Worm (Caenorhabditis elegans) whole organism, L4 larva: ENCODE measurements around the gene R144.3.
A peak's percentile ranks its signal among the peaks of the same experiment; 100 is the strongest.
"Not testable (repeated sequence)": the region's sequence is repeated elsewhere in the genome, so short reads cannot be mapped to it uniquely, and the experiment has no call there.

Source experiments
- R02D3.7 ChIP-seq: fragments of 150-350 bp; sonication (generic microtip); optimal IDR thresholded peaks from 3 replicates; lab custom pipeline; 2014; ENCODE audit warnings: missing biosample characterization, missing genetic modification characterization
- Y105C5A.15 ChIP-seq: fragments of 200-800 bp; sonication (Bioruptor generic); IDR thresholded peaks from 2 replicates; pipeline ENCODE4 v1.3.6; 2022; ENCODE audit warnings: missing genetic modification characterization, missing compliant biosample characterization
- Y75B8A.6 ChIP-seq: fragments of 200-800 bp; sonication (Bioruptor generic); IDR thresholded peaks from 2 replicates; pipeline ENCODE4 v1.3.6; 2022; ENCODE audit warnings: missing genetic modification reagents, missing genetic modification characterization, missing compliant biosample characterization
- ZK546.5 ChIP-seq, 2 experiments: sonication (generic microtip); optimal IDR thresholded peaks; 2 replicates each; lab custom pipeline; 2017; ENCODE audit warnings: missing biosample characterization in 2 of 2, missing genetic modification characterization in 2 of 2
- aha-1 ChIP-seq: fragments of 150-350 bp; peaks from one replicate; lab custom pipeline; 2014; ENCODE audit warnings: missing biosample characterization, missing genetic modification characterization
- aly-2 ChIP-seq: sonication (generic microtip); optimal IDR thresholded peaks from 2 replicates; lab custom pipeline; 2018; ENCODE audit warnings: missing biosample characterization, missing genetic modification characterization
- attf-4 ChIP-seq: sonication (generic microtip); optimal IDR thresholded peaks from 3 replicates; lab custom pipeline; 2017; ENCODE audit warnings: missing biosample characterization, missing genetic modification characterization
- ces-1 ChIP-seq: fragments of 150-350 bp; sonication (generic microtip); optimal IDR thresholded peaks from 4 replicates; lab custom pipeline; 2014; ENCODE audit warnings: missing biosample characterization, missing genetic modification reagents, missing genetic modification characterization
- ctbp-1 ChIP-seq: fragments of 200-800 bp; sonication (Bioruptor generic); IDR thresholded peaks from 2 replicates; pipeline ENCODE4 v1.3.6; 2022; ENCODE audit warnings: missing genetic modification reagents, missing genetic modification characterization, missing compliant biosample characterization
- dmd-6 ChIP-seq: fragments of 200-800 bp; sonication (Bioruptor generic); IDR thresholded peaks from 2 replicates; pipeline ENCODE4 v1.3.6; 2022; ENCODE audit warnings: missing genetic modification reagents, missing genetic modification characterization, missing compliant biosample characterization
- dmd-8 ChIP-seq: fragments of 200-800 bp; sonication (Bioruptor generic); IDR thresholded peaks from 2 replicates; pipeline ENCODE4 v1.3.6; 2022; ENCODE audit warnings: missing genetic modification characterization, missing compliant biosample characterization
- fos-1 ChIP-seq: fragments of 150-350 bp; optimal IDR thresholded peaks from 2 replicates; lab custom pipeline; 2014; ENCODE audit warnings: missing biosample characterization, missing genetic modification characterization
- gei-8 ChIP-seq: fragments of 200-800 bp; sonication (Bioruptor generic); optimal IDR thresholded peaks from 2 replicates; lab custom pipeline; 2018; ENCODE audit warnings: mild to moderate bottlenecking, missing genetic modification characterization, missing compliant biosample characterization
- hif-1 ChIP-seq, 2 experiments: sonication (generic microtip); optimal IDR thresholded peaks; 2 replicates each; lab custom pipeline; 2016 to 2017; ENCODE audit warnings: missing compliant biosample characterization in 2 of 2, missing genetic modification characterization in 2 of 2, missing genetic modification reagents in 2 of 2, missing genotype in 2 of 2, mild to moderate bottlenecking in 1 of 2
- hlh-11 ChIP-seq: fragments of 200-800 bp; sonication (Bioruptor generic); optimal IDR thresholded peaks from 2 replicates; lab custom pipeline; 2018; ENCODE audit warnings: mild to moderate bottlenecking, missing genetic modification characterization, missing compliant biosample characterization
- lim-7 ChIP-seq: fragments of 200-800 bp; sonication (Bioruptor generic); IDR thresholded peaks from 2 replicates; pipeline ENCODE4 v1.3.6; 2022; ENCODE audit warnings: missing genetic modification characterization, missing compliant biosample characterization
- lin-1 ChIP-seq: fragments of 200-800 bp; sonication (Bioruptor generic); IDR thresholded peaks from 2 replicates; pipeline ENCODE4 v1.3.6; 2022; ENCODE audit warnings: missing genetic modification reagents, missing genetic modification characterization, missing compliant biosample characterization
- lin-29 ChIP-seq: fragments of 200-800 bp; sonication (Bioruptor generic); IDR thresholded peaks from 2 replicates; pipeline ENCODE4 v1.3.6; 2022; ENCODE audit warnings: missing genetic modification reagents, missing genetic modification characterization, missing compliant biosample characterization
- mes-2 ChIP-seq: sonication (generic microtip); optimal IDR thresholded peaks from 2 replicates; lab custom pipeline; 2016; ENCODE audit warnings: missing genotype, mild to moderate bottlenecking, missing genetic modification characterization, missing compliant biosample characterization; ENCODE audit not compliant: poor library complexity, severe bottlenecking
- mxl-3 ChIP-seq: fragments of 200-800 bp; sonication (Bioruptor generic); optimal IDR thresholded peaks from 2 replicates; lab custom pipeline; 2018; ENCODE audit warnings: mild to moderate bottlenecking, missing genetic modification characterization, missing compliant biosample characterization
- nhr-11 ChIP-seq: fragments of 150-350 bp; optimal IDR thresholded peaks from 2 replicates; lab custom pipeline; 2014; ENCODE audit warnings: missing biosample characterization, missing genetic modification characterization
- nhr-77 ChIP-seq: fragments of 150-350 bp; optimal IDR thresholded peaks from 2 replicates; lab custom pipeline; 2014; ENCODE audit warnings: missing biosample characterization, missing genetic modification characterization
- php-3 ChIP-seq: fragments of 200-800 bp; sonication (Bioruptor generic); IDR thresholded peaks from 2 replicates; pipeline ENCODE4 v1.3.6; 2022; ENCODE audit warnings: missing genetic modification reagents, missing genetic modification characterization, missing compliant biosample characterization
- pqm-1 ChIP-seq: sonication (generic microtip); optimal IDR thresholded peaks from 2 replicates; lab custom pipeline; 2017; ENCODE audit warnings: missing biosample characterization, missing genetic modification characterization
- saeg-2 ChIP-seq: fragments of 200-800 bp; sonication (Bioruptor generic); IDR thresholded peaks from 2 replicates; pipeline ENCODE4 v1.3.6; 2022; ENCODE audit warnings: missing genetic modification reagents, missing genetic modification characterization, missing compliant biosample characterization
- set-16 ChIP-seq: fragments of 200-800 bp; sonication (Bioruptor generic); IDR thresholded peaks from 2 replicates; pipeline ENCODE4 v1.3.6; 2022; ENCODE audit warnings: missing genetic modification reagents, missing genetic modification characterization, missing compliant biosample characterization
- spr-3 ChIP-seq: fragments of 200-800 bp; sonication (Bioruptor generic); optimal IDR thresholded peaks from 2 replicates; lab custom pipeline; 2018; ENCODE audit warnings: mild to moderate bottlenecking, missing genetic modification characterization, missing compliant biosample characterization
- unc-130 ChIP-seq: sonication (generic microtip); optimal IDR thresholded peaks from 2 replicates; lab custom pipeline; 2016; ENCODE audit warnings: missing genetic modification reagents, missing genetic modification characterization, missing compliant biosample characterization
- zfp-2 ChIP-seq: sonication (generic microtip); optimal IDR thresholded peaks from 2 replicates; lab custom pipeline; 2016; ENCODE audit warnings: mild to moderate bottlenecking, missing genetic modification characterization, missing compliant biosample characterization
- zfp-3 ChIP-seq: fragments of 200-800 bp; sonication (Bioruptor generic); conservative IDR thresholded peaks from 2 replicates; pipeline ENCODE4 v1.3.6; 2022; ENCODE audit warnings: missing genetic modification reagents, missing genetic modification characterization, missing compliant biosample characterization
- zip-11 ChIP-seq: fragments of 200-800 bp; sonication (Bioruptor generic); IDR thresholded peaks from 2 replicates; pipeline ENCODE4 v1.3.6; 2022; ENCODE audit warnings: missing genetic modification characterization, missing compliant biosample characterization
- zip-2 ChIP-seq: fragments of 150-350 bp; optimal IDR thresholded peaks from 2 replicates; lab custom pipeline; 2014; ENCODE audit warnings: missing biosample characterization, missing genetic modification characterization

Gene R144.3

ce11 chrIII:5047740-5048139 lies 26.0 kb downstream of the R144.3 start, which contains the start of gene C45G9.5 (continued):
- no peak for TF ChIP-seq lin-29 (GFP tag; lab: Robert Waterston, UW)
- TF ChIP-seq pqm-1: no peak
- TF ChIP-seq zfp-3 (GFP tag; lab: Robert Waterston, UW): no peak
- no peak for TF ChIP-seq nhr-11
- no peak for TF ChIP-seq attf-4 (tag; lab: Kevin White, UChicago)
- TF ChIP-seq saeg-2: no peak

ce11 chrIII:5051949-5052348 lies 30.2 kb downstream of the R144.3 start, which contains the start of gene C45G9.15:
TSS of gene C45G9.15 (minus strand) at chrIII:5052049.
- no peak for TF ChIP-seq R02D3.7 (tag; lab: Kevin White, UChicago)
- TF ChIP-seq fos-1 (tag; lab: Kevin White, UChicago): no peak
- TF ChIP-seq attf-4 (tag; lab: Kevin White, UChicago): no peak
- no peak for TF ChIP-seq spr-3 (GFP tag; lab: Kevin White, UChicago)
- TF ChIP-seq set-16 (GFP tag; lab: Robert Waterston, UW): no peak
- TF ChIP-seq ctbp-1 (GFP tag; lab: Robert Waterston, UW): no peak
- no peak for TF ChIP-seq zip-11 (GFP tag; lab: Robert Waterston, UW)
- TF ChIP-seq mxl-3 (GFP tag; lab: Kevin White, UChicago): no peak
- TF ChIP-seq gei-8: no peak
- no peak for TF ChIP-seq nhr-77 (tag; lab: Kevin White, UChicago)
- TF ChIP-seq lin-29 (GFP tag; lab: Robert Waterston, UW): no peak
- no peak for TF ChIP-seq php-3 (GFP tag; lab: Robert Waterston, UW)
- TF ChIP-seq dmd-6: no peak
- no peak for TF ChIP-seq Y75B8A.6 (GFP tag; lab: Robert Waterston, UW)

ce11 chrIII:5053541-5053940 lies 31.8 kb downstream of the R144.3 start, which contains the start of gene C45G9.8:
TSS of gene C45G9.8 (minus strand) at chrIII:5053641.
- no peak for TF ChIP-seq zfp-2 (tag; lab: Kevin White, UChicago)
- TF ChIP-seq hif-1 (tag; optimal IDR thresholded peaks at IDR 0.05; lab: Kevin White, UChicago): no peak
- no peak for TF ChIP-seq hlh-11
- no peak for TF ChIP-seq spr-3 (GFP tag; lab: Kevin White, UChicago)
- TF ChIP-seq dmd-8: no peak
- TF ChIP-seq ces-1 (GFP tag; lab: Kevin White, UChicago): no peak

ce11 chrIII:5055709-5056108 lies 33.9 kb downstream of the R144.3 start, which contains the start of gene C45G9.9:
TSS of gene C45G9.9 (minus strand) at chrIII:5055809.
- not testable (repeated sequence) for TF ChIP-seq Y105C5A.15 (GFP tag; lab: Robert Waterston, UW); dmd-6; ZK546.5 (tag; optimal IDR thresholded peaks at IDR 0.05; lab: Kevin White, UChicago)
- TF ChIP-seq, all 104 proteins: peak for 0; not testable (repeated sequence) for 104

- TF ChIP-seq zip-2 (tag; lab: Kevin White, UChicago): no peak
- no peak for TF ChIP-seq lim-7 (GFP tag; lab: Robert Waterston, UW)
- peak; percentile 64 for TF ChIP-seq aha-1
- no peak for TF ChIP-seq lin-1 (GFP tag; lab: Robert Waterston, UW)
Measured at ce11 chrIII:5061798-5062197, 40.0 kb downstream of the R144.3 start, which contains the start of gene C45G9.10. TSS of gene C45G9.10 (minus strand) at chrIII:5061898.

ce11 chrIII:5062406-5062805 lies 40.6 kb downstream of the R144.3 start, which contains the start of gene C45G9.4:
TSS of gene C45G9.4 (plus strand) at chrIII:5062706.
- TF ChIP-seq mes-2 (tag; lab: Kevin White, UChicago); aly-2 (tag; lab: Kevin White, UChicago); unc-130 (GFP tag; lab: Kevin White, UChicago): not testable (repeated sequence)
